Worm (Caenorhabditis elegans) whole organism, L4 larva: Measurements from ENCODE around the gene lsm-3.

Source experiments
- aly-2 ChIP-seq: sonication (generic microtip); optimal IDR thresholded peaks from 2 replicates; lab custom pipeline; 2018; ENCODE audit warnings: missing biosample characterization, missing genetic modification characterization
- ceh-28 ChIP-seq: fragments of 150-350 bp; optimal IDR thresholded peaks from 2 replicates; lab custom pipeline; 2014; ENCODE audit warnings: missing biosample characterization, missing genetic modification reagents, missing genetic modification characterization
- fkh-10 ChIP-seq: fragments of 150-350 bp; optimal IDR thresholded peaks from 2 replicates; lab custom pipeline; 2014; ENCODE audit warnings: missing biosample characterization, missing genetic modification reagents, missing genetic modification characterization
- nhr-10 ChIP-seq: fragments of 150-350 bp; optimal IDR thresholded peaks from 2 replicates; lab custom pipeline; 2014; ENCODE audit warnings: missing biosample characterization, missing genetic modification characterization
- nhr-76 ChIP-seq: fragments of 150-350 bp; optimal IDR thresholded peaks from 2 replicates; lab custom pipeline; 2014; ENCODE audit warnings: missing biosample characterization, missing genetic modification characterization
- unc-130 ChIP-seq: sonication (generic microtip); optimal IDR thresholded peaks from 2 replicates; lab custom pipeline; 2016; ENCODE audit warnings: missing genetic modification reagents, missing genetic modification characterization, missing compliant biosample characterization
- zag-1 ChIP-seq: fragments of 150-350 bp; optimal IDR thresholded peaks from 2 replicates; lab custom pipeline; 2014; ENCODE audit warnings: missing biosample characterization, missing genetic modification characterization

DNA sequence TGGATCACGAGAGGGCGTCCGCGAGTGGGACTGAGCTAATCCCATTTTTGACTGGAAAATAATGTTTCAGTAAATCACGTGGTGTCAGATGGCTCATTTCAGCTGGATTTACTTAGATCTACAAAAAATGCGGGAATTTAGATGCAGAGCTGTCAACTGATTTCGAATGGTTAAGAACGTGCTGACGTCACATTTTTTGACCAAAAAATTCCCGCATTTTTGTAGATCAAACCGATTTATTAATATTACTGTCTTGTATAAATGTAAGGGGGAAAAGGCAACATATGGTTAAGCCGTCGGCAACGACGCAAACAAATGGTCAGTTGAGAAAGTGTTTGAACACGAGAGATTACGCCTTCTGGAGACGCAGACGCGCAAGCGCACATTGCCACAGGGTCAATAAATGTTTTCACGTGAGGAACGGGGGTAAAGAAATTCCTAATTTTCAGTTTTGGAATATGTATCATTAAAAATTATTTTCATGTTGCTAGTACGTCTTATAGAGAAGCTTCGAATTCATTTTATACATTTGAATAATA lies 25.9 kb downstream of the lsm-3 start, which contains the start of gene gcl-1:
- TF ChIP-seq nhr-10 (tag; lab: Kevin White, UChicago) (no peak), ceh-28 (tag; lab: Kevin White, UChicago) (no peak), fkh-10 (GFP tag; lab: Kevin White, UChicago) (no peak), zag-1 (tag; lab: Kevin White, UChicago) (no peak), aly-2 (tag; lab: Kevin White, UChicago) (no peak), unc-130 (GFP tag; lab: Kevin White, UChicago) (no peak), nhr-76 (tag; lab: Kevin White, UChicago) (no peak)
